Fruit fly (Drosophila melanogaster) whole organism, embryonic: ENCODE data around the gene Argl.

Experiments used
- Abd-B ChIP-seq: fragments of 200-800 bp; sonication (Bioruptor generic); optimal IDR thresholded peaks from 2 replicates; lab custom pipeline; 2018; ENCODE audit warnings: missing biosample characterization, mild to moderate bottlenecking, missing genetic modification characterization, moderate library complexity
- Ada2b ChIP-seq: fragments of 200-800 bp; sonication (Bioruptor generic); IDR thresholded peaks from 2 replicates; pipeline ENCODE4 v1.3.6; 2022; ENCODE audit warnings: missing biosample characterization, missing genetic modification characterization
- Atf3 ChIP-seq: fragments of 200-800 bp; sonication (Bioruptor generic); optimal IDR thresholded peaks from 3 replicates; lab custom pipeline; 2016; ENCODE audit warnings: missing biosample characterization, missing genetic modification characterization
- B-H1 ChIP-seq: fragments of 200-800 bp; sonication (Bioruptor generic); IDR thresholded peaks from 3 replicates; pipeline ENCODE4 v1.3.6; 2022; ENCODE audit warnings: missing biosample characterization, missing genetic modification characterization
- B-H2 ChIP-seq: fragments of 200-800 bp; sonication (Bioruptor generic); optimal IDR thresholded peaks from 2 replicates; lab custom pipeline; 2018; ENCODE audit warnings: missing biosample characterization, mild to moderate bottlenecking, missing genetic modification characterization
- CG10654 ChIP-seq: fragments of 200-800 bp; sonication (Bioruptor generic); optimal IDR thresholded peaks from 2 replicates; lab custom pipeline; 2016; ENCODE audit warnings: missing biosample characterization, missing genetic modification characterization
- CG11085 ChIP-seq: fragments of 200-800 bp; sonication (Bioruptor generic); IDR thresholded peaks from 2 replicates; pipeline ENCODE4 v1.3.6; 2022; ENCODE audit warnings: missing biosample characterization, missing genetic modification characterization
- CG11247 ChIP-seq: fragments of 200-800 bp; sonication (Bioruptor generic); IDR thresholded peaks from 2 replicates; pipeline ENCODE4 v1.3.6; 2022; ENCODE audit warnings: missing biosample characterization, missing genetic modification characterization
- CG14050 ChIP-seq: fragments of 200-800 bp; sonication (Bioruptor generic); IDR thresholded peaks from 3 replicates; pipeline ENCODE4 v1.3.6; 2022; ENCODE audit warnings: missing biosample characterization, missing genetic modification characterization
- CG14667 ChIP-seq: fragments of 200-800 bp; sonication (Bioruptor generic); IDR thresholded peaks from 2 replicates; pipeline ENCODE4 v1.3.6; 2022; ENCODE audit warnings: missing biosample characterization, missing genetic modification characterization
- CG14710 ChIP-seq: fragments of 200-800 bp; sonication (Bioruptor generic); optimal IDR thresholded peaks from 3 replicates; lab custom pipeline; 2019; ENCODE audit warnings: missing biosample characterization, mild to moderate bottlenecking, missing genetic modification characterization, moderate library complexity
- CG1602 ChIP-seq: fragments of 200-800 bp; sonication (Bioruptor generic); optimal IDR thresholded peaks from 3 replicates; lab custom pipeline; 2016; ENCODE audit warnings: missing biosample characterization, missing genetic modification characterization
- CG17186 ChIP-seq: fragments of 200-800 bp; sonication (Bioruptor generic); optimal IDR thresholded peaks from 3 replicates; lab custom pipeline; 2017; ENCODE audit warnings: missing biosample characterization, missing genetic modification reagents, missing genetic modification characterization
- CG17612 ChIP-seq: fragments of 200-800 bp; sonication (Bioruptor generic); IDR thresholded peaks from 2 replicates; pipeline ENCODE4 v1.3.6; 2022; ENCODE audit warnings: missing biosample characterization, missing genetic modification characterization
- CG17802 ChIP-seq: fragments of 200-800 bp; sonication (Bioruptor generic); optimal IDR thresholded peaks from 2 replicates; lab custom pipeline; 2018; ENCODE audit warnings: missing biosample characterization, mild to moderate bottlenecking, missing genetic modification characterization, moderate library complexity
- CG1792 ChIP-seq: fragments of 200-800 bp; sonication (Bioruptor generic); optimal IDR thresholded peaks from 2 replicates; lab custom pipeline; 2016; ENCODE audit warnings: missing biosample characterization, missing genetic modification characterization
- CG18764 ChIP-seq: fragments of 200-800 bp; sonication (Bioruptor generic); optimal IDR thresholded peaks from 3 replicates; lab custom pipeline; 2016; ENCODE audit warnings: missing biosample characterization, missing genetic modification characterization
- CG30431 ChIP-seq: fragments of 200-800 bp; sonication (Bioruptor generic); optimal IDR thresholded peaks from 2 replicates; lab custom pipeline; 2017; ENCODE audit warnings: missing biosample characterization, missing genetic modification characterization
- CG31441 ChIP-seq: fragments of 200-800 bp; sonication (Bioruptor generic); IDR thresholded peaks from 2 replicates; pipeline ENCODE4 v1.3.6; 2022; ENCODE audit warnings: missing biosample characterization, missing genetic modification characterization
- CG3163 ChIP-seq: fragments of 200-800 bp; sonication (Bioruptor generic); optimal IDR thresholded peaks from 3 replicates; lab custom pipeline; 2016; ENCODE audit warnings: missing biosample characterization, missing genetic modification characterization
- CG43689 ChIP-seq: fragments of 200-800 bp; sonication (Bioruptor generic); IDR thresholded peaks from 2 replicates; pipeline ENCODE4 v1.3.6; 2022; ENCODE audit warnings: missing biosample characterization, missing genetic modification characterization
- CG4424 ChIP-seq: fragments of 200-800 bp; sonication (Bioruptor generic); optimal IDR thresholded peaks from 3 replicates; lab custom pipeline; 2016; ENCODE audit warnings: missing biosample characterization, missing genetic modification characterization
- CG4730 ChIP-seq: fragments of 200-800 bp; sonication (Bioruptor generic); IDR thresholded peaks from 2 replicates; pipeline ENCODE4 v1.3.6; 2022; ENCODE audit warnings: missing biosample characterization, missing genetic modification characterization
- CG6854 ChIP-seq: fragments of 200-800 bp; sonication (Bioruptor generic); optimal IDR thresholded peaks from 3 replicates; lab custom pipeline; 2017; ENCODE audit warnings: missing biosample characterization, mild to moderate bottlenecking, missing genetic modification characterization
- CG8281 ChIP-seq: fragments of 200-800 bp; sonication (Bioruptor generic); optimal IDR thresholded peaks from 2 replicates; lab custom pipeline; 2018; ENCODE audit warnings: missing biosample characterization, mild to moderate bottlenecking, missing genetic modification characterization, moderate library complexity
- CrebB ChIP-seq: fragments of 200-800 bp; sonication (Bioruptor generic); optimal IDR thresholded peaks from 3 replicates; lab custom pipeline; 2018; ENCODE audit warnings: missing biosample characterization, mild to moderate bottlenecking, missing genetic modification characterization
- D19B ChIP-seq: fragments of 200-800 bp; sonication (Bioruptor generic); optimal IDR thresholded peaks from 2 replicates; lab custom pipeline; 2017; ENCODE audit warnings: missing biosample characterization, mild to moderate bottlenecking, missing genetic modification characterization
- H2.0 ChIP-seq: fragments of 200-800 bp; sonication (Bioruptor generic); IDR thresholded peaks from 2 replicates; pipeline ENCODE4 v1.3.6; 2022; ENCODE audit warnings: missing biosample characterization, missing genetic modification characterization
- Hr51 ChIP-seq, 2 experiments: fragments of 200-800 bp; sonication (Bioruptor generic); optimal IDR thresholded peaks; 2 replicates in 1 of 2; 3 replicates in 1 of 2; lab custom pipeline; 2016 to 2018; ENCODE audit warnings: missing biosample characterization in 2 of 2, missing genetic modification characterization in 2 of 2, mild to moderate bottlenecking in 1 of 2, moderate library complexity in 1 of 2
- Max ChIP-seq: fragments of 200-800 bp; sonication (Bioruptor generic); optimal IDR thresholded peaks from 2 replicates; lab custom pipeline; 2016; ENCODE audit warnings: missing biosample characterization, mild to moderate bottlenecking, missing genetic modification characterization
- Sry-β ChIP-seq: fragments of 200-800 bp; sonication (Bioruptor generic); optimal IDR thresholded peaks from 2 replicates; lab custom pipeline; 2018; ENCODE audit warnings: missing biosample characterization, mild to moderate bottlenecking, missing genetic modification characterization, moderate library complexity
- Taf1 ChIP-seq: fragments of 200-800 bp; sonication (Bioruptor generic); IDR thresholded peaks from 2 replicates; pipeline ENCODE4 v1.3.6; 2022; ENCODE audit warnings: missing biosample characterization, missing genetic modification characterization
- ab ChIP-seq: fragments of 200-800 bp; sonication (Bioruptor generic); optimal IDR thresholded peaks from 2 replicates; lab custom pipeline; 2016; ENCODE audit warnings: missing biosample characterization, missing genetic modification characterization
- az2 ChIP-seq: fragments of 200-800 bp; sonication (Bioruptor generic); optimal IDR thresholded peaks from 3 replicates; lab custom pipeline; 2016; ENCODE audit warnings: missing biosample characterization, missing genetic modification characterization
- bcd ChIP-seq: fragments of 200-800 bp; sonication (Bioruptor generic); optimal IDR thresholded peaks from 2 replicates; lab custom pipeline; 2017; ENCODE audit warnings: missing biosample characterization, mild to moderate bottlenecking, missing genetic modification characterization
- btn ChIP-seq: fragments of 200-800 bp; sonication (Bioruptor generic); optimal IDR thresholded peaks from 2 replicates; lab custom pipeline; 2016; ENCODE audit warnings: missing biosample characterization, missing genetic modification characterization
- dysf ChIP-seq: fragments of 200-800 bp; sonication (Bioruptor generic); IDR thresholded peaks from 3 replicates; pipeline ENCODE4 v1.3.6; 2022; ENCODE audit warnings: missing biosample characterization, missing genetic modification characterization
- fd64A ChIP-seq: fragments of 200-800 bp; sonication (Bioruptor generic); optimal IDR thresholded peaks from 3 replicates; lab custom pipeline; 2018; ENCODE audit warnings: missing biosample characterization, mild to moderate bottlenecking, missing genetic modification characterization
- fd96Cb ChIP-seq: fragments of 200-800 bp; sonication (Bioruptor generic); optimal IDR thresholded peaks from 2 replicates; lab custom pipeline; 2018; ENCODE audit warnings: missing biosample characterization, mild to moderate bottlenecking, missing genetic modification characterization, moderate library complexity
- kah ChIP-seq: fragments of 200-800 bp; sonication (Bioruptor generic); optimal IDR thresholded peaks from 2 replicates; lab custom pipeline; 2018; ENCODE audit warnings: missing biosample characterization, mild to moderate bottlenecking, missing genetic modification characterization
- maf-S ChIP-seq: fragments of 200-800 bp; sonication (Bioruptor generic); optimal IDR thresholded peaks from 2 replicates; lab custom pipeline; 2016; ENCODE audit warnings: missing biosample characterization, missing genetic modification characterization
- nmo ChIP-seq: fragments of 200-800 bp; sonication (Bioruptor generic); optimal IDR thresholded peaks from 2 replicates; lab custom pipeline; 2018; ENCODE audit warnings: missing biosample characterization, mild to moderate bottlenecking, missing genetic modification characterization, moderate library complexity
- salm ChIP-seq: fragments of 200-800 bp; sonication (Bioruptor generic); optimal IDR thresholded peaks from 2 replicates; lab custom pipeline; 2018; ENCODE audit warnings: missing biosample characterization, mild to moderate bottlenecking, missing genetic modification characterization
- sob ChIP-seq: fragments of 200-800 bp; sonication (Bioruptor generic); IDR thresholded peaks from 2 replicates; pipeline ENCODE4 v1.3.6; 2022; ENCODE audit warnings: missing biosample characterization, missing genetic modification characterization
- ssp ChIP-seq: fragments of 200-800 bp; sonication (Bioruptor generic); IDR thresholded peaks from 2 replicates; pipeline ENCODE4 v1.3.6; 2022; ENCODE audit warnings: missing biosample characterization, missing genetic modification characterization
- tap ChIP-seq: fragments of 200-800 bp; optimal IDR thresholded peaks from 3 replicates; lab custom pipeline; 2019; ENCODE audit warnings: missing biosample characterization, mild to moderate bottlenecking, missing genetic modification characterization, moderate library complexity
- toy ChIP-seq: fragments of 200-800 bp; sonication (Bioruptor generic); IDR thresholded peaks from 2 replicates; pipeline ENCODE4 v1.3.6; 2022; ENCODE audit warnings: missing biosample characterization, missing genetic modification characterization
- twi ChIP-seq: fragments of 200-800 bp; optimal IDR thresholded peaks from 2 replicates; lab custom pipeline; 2019; ENCODE audit warnings: missing biosample characterization, mild to moderate bottlenecking, missing genetic modification characterization, moderate library complexity
- vfl ChIP-seq: fragments of 200-800 bp; sonication (Bioruptor generic); optimal IDR thresholded peaks from 2 replicates; lab custom pipeline; 2016; ENCODE audit warnings: missing biosample characterization, missing genetic modification characterization
- zen ChIP-seq: fragments of 200-800 bp; sonication (Bioruptor generic); optimal IDR thresholded peaks from 3 replicates; lab custom pipeline; 2018; ENCODE audit warnings: missing biosample characterization, mild to moderate bottlenecking, missing genetic modification characterization, moderate library complexity

Argl gene

DNA sequence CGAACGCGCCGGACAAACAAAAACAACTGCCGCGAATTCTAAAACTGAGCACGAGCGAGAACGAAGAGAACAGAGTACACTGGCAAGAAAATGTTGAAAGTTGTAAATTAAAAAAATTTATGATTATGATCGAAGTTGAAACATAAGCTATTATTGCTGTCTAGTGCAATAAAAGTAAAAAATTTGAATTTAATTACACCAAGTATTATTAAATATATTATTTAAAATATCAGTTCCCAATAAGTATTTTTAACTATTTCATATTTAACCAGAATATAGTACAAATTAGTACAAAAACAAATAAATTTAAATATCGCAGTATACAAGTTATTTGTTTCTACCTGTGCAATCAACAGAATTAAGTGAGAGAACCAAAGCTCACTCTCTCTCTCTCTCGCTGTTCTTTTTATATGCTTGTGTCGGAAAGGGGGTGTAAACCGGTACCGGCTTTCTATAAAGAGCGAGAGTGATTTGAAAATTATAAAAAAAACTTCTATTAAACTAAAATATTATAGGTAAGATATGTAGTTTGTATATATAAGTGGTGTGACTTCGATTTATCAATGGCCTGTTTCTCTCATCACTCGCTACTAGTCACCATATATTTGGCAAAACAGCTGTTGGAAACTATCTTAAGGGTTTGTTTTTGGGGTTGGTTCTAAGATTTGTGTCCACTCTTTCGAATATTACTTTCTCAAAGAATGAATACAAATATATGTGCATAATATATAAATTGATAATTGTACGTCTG is 9.5 kb upstream of the Argl start, which contains the start of gene C1GalTA (continued):
- TF ChIP-seq H2.0 (GFP tag; lab: Robert Waterston, UW) (peak; percentile 91), CG31441 (GFP tag; lab: Robert Waterston, UW) (peak; percentile 100), Hr51 (GFP tag; optimal IDR thresholded peaks at IDR 0.05; lab: Kevin White, UChicago) (peak; percentile 73 to 99), CG8281 (tag; lab: Kevin White, UChicago) (peak; percentile 90), vfl (peak; percentile 70), CG18764 (GFP tag; lab: Kevin White, UChicago) (peak; percentile 94), B-H2 (peak; percentile 94), CG4424 (peak; percentile 96), CG3163 (GFP tag; lab: Kevin White, UChicago) (peak; percentile 23), CrebB (tag; lab: Kevin White, UChicago) (peak; percentile 98), dysf (peak; percentile 98), zen (tag; lab: Kevin White, UChicago) (peak; percentile 96), B-H1 (GFP tag; lab: Robert Waterston, UW) (peak; percentile 92), CG14710 (tag; lab: Kevin White, UChicago) (peak; percentile 99), CG14050 (GFP tag; lab: Robert Waterston, UW) (peak; percentile 79), CG17186 (peak; percentile 60), CG10654 (GFP tag; lab: Kevin White, UChicago) (peak; percentile 94), nmo (peak; percentile 100), CG11085 (peak; percentile 93), twi (tag; lab: Kevin White, UChicago) (peak; percentile 98), tap (tag; lab: Kevin White, UChicago) (peak; percentile 98), salm (tag; lab: Kevin White, UChicago) (peak; percentile 98), sob (GFP tag; lab: Robert Waterston, UW) (peak; percentile 95), kah (GFP tag; lab: Kevin White, UChicago) (peak; percentile 95), Taf1 (GFP tag; lab: Robert Waterston, UW) (peak; percentile 85), Sry-β (GFP tag; lab: Kevin White, UChicago) (peak; percentile 59), bcd (GFP tag; lab: Kevin White, UChicago) (peak; percentile 97), ab (GFP tag; lab: Kevin White, UChicago) (peak; percentile 22), Ada2b (GFP tag; lab: Robert Waterston, UW) (peak; percentile 87), CG30431 (peak; percentile 86), Max (GFP tag; lab: Kevin White, UChicago) (peak; percentile 90), Abd-B (GFP tag; lab: Kevin White, UChicago) (peak; percentile 97), CG1792 (GFP tag; lab: Kevin White, UChicago) (peak; percentile 0), ssp (GFP tag; lab: Robert Waterston, UW) (peak; percentile 91), Atf3 (GFP tag; lab: Kevin White, UChicago) (no peak), az2 (GFP tag; lab: Kevin White, UChicago) (peak; percentile 94), maf-S (GFP tag; lab: Kevin White, UChicago) (peak; percentile 21), CG1602 (GFP tag; lab: Kevin White, UChicago) (peak; percentile 96), CG14667 (peak; percentile 94; the same call in 1 of the 2 replicates), fd64A (GFP tag; lab: Kevin White, UChicago) (peak; percentile 65), toy (GFP tag; lab: Robert Waterston, UW) (peak; percentile 90), D19B (GFP tag; lab: Kevin White, UChicago) (peak; percentile 88), CG43689 (GFP tag; lab: Robert Waterston, UW) (no peak; the same call in 1 of the 2 replicates), fd96Cb (tag; lab: Kevin White, UChicago) (peak; percentile 98), CG17612 (GFP tag; lab: Robert Waterston, UW) (peak; percentile 87), btn (GFP tag; lab: Kevin White, UChicago) (no peak), CG4730 (GFP tag; lab: Robert Waterston, UW) (peak; percentile 93), CG17802 (peak; percentile 77), CG6854 (GFP tag; lab: Kevin White, UChicago) (peak; percentile 98), CG11247 (GFP tag; lab: Robert Waterston, UW) (peak; percentile 93)
